Worm (Caenorhabditis elegans): ENCODE results near the gene F22F7.7.

DNA sequence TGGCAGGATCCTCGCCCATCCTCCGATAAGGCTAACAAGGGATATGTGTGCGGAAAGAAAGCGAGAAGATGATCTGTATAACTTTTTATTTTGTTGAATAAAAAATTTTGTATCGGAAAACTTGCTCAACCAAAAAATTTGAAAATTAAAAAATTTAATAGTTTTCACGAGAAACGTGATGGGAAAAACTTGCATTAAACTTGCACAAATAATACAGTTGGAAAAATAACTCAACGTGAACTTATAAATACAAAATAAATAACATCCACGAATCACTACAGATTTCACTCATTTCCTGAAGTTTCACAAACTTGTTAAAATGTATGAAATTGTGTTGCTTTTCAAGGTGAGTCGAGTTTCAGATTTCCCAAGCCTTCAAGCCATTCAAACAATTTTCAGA, 40.8 kb downstream of the F22F7.7 start, which contains the start of gene F36F12.7:
- TF ChIP-seq nhr-80 (tag; optimal IDR thresholded peaks at IDR 0.05): no peak
- TF ChIP-seq mxl-1 (tag; optimal IDR thresholded peaks at IDR 0.05): no peak
- TF ChIP-seq nfya-2 (GFP tag; IDR thresholded peaks at IDR 0.05): no peak
- TF ChIP-seq madf-3 (GFP tag; IDR thresholded peaks at IDR 0.05): no peak
- TF ChIP-seq rec-8 (tag; optimal IDR thresholded peaks at IDR 0.05): no peak
- no peak for TF ChIP-seq attf-6 (GFP tag; IDR thresholded peaks at IDR 0.05)
- TF ChIP-seq egl-44 (GFP tag; IDR thresholded peaks at IDR 0.05): no peak
- no peak for TF ChIP-seq ztf-22 (GFP tag; optimal IDR thresholded peaks at IDR 0.05)
- TF ChIP-seq ama-1 (optimal IDR thresholded peaks at IDR 0.05): no peak
- TF ChIP-seq ama-1 (GFP tag; optimal IDR thresholded peaks at IDR 0.05): no peak
- no peak for TF ChIP-seq pha-4 (tag; optimal IDR thresholded peaks at IDR 0.05)
- TF ChIP-seq sdz-38 (tag; optimal IDR thresholded peaks at IDR 0.05): no peak
- no peak for TF ChIP-seq dox-1 (GFP tag; IDR thresholded peaks at IDR 0.05)
- no peak for TF ChIP-seq repo-1 (tag; optimal IDR thresholded peaks at IDR 0.05)

Measured in whole organism, young adult.